Fruit fly (Drosophila melanogaster) whole organism, larva: Measurements from ENCODE around the gene Galphaf.

Source experiments
- noc ChIP-seq: fragments of 200-800 bp; sonication (Bioruptor generic); optimal IDR thresholded peaks from 3 replicates; lab custom pipeline; 2019; ENCODE audit warnings: missing biosample characterization, mild to moderate bottlenecking, missing genetic modification characterization, moderate library complexity

Galphaf gene

DNA sequence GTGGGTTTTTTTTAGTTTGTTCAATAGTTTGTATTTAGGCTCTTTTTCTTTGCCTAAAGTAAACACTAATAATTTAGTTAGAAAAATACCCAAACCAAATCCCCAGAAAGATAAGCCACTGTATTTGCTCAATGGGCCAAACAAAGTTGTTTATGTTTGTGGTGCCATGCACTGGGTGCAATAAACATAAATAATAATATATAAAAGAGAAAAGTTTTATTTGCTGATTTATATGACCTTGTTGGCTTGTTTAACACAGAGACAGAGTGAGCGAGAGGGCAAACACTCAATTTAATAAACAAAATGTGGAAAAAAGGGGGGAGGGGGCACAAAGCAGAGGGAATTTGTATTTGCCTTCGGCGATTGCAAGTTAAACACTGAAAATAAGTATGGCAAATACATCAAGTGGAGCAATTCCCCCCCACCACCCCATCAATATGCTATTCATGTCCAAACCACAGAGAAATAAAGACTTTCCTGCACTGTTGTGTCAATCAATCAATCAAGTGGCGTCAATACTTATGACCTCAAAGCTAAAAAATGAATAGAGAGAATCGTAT, 27.1 kb downstream of the Galphaf start:
- TF ChIP-seq noc (tag; lab: Kevin White, UChicago): no peak

DNA sequence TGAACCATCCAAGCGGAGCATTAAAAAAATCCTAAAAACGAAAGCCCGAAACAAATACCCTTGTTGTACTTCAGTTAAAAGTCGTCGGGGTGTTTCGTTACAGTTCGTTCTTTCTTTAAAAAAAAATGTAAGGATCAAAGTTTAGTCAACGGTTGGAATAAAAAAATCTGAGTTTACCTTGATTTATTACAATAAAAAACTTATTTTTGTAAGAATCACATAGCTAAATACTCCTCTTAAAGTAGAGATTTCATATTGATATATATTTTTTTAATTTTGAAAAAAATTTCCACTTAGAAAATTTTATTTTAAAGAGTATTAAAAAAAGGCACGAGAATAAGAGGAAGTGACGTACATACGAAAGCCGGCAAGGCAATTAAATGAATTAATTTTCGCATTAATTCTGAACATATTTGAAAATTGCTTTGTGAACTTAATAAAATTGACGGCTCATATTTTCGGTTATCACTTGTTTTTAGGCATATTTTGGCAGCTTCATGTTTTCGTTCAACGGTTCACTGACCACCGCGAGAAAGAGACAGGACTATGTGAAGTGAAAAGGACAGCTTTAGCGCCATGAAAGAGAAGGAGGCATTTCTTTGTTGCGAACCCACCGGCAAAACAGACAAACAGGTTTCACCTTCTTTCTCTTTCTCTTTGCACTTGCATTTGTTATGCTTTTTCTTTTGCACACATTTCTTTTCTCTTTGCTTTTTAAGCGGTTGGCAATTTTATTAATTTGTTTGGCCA, 28.9 kb downstream of the Galphaf start:
- TF ChIP-seq noc (tag; lab: Kevin White, UChicago): no peak

DNA sequence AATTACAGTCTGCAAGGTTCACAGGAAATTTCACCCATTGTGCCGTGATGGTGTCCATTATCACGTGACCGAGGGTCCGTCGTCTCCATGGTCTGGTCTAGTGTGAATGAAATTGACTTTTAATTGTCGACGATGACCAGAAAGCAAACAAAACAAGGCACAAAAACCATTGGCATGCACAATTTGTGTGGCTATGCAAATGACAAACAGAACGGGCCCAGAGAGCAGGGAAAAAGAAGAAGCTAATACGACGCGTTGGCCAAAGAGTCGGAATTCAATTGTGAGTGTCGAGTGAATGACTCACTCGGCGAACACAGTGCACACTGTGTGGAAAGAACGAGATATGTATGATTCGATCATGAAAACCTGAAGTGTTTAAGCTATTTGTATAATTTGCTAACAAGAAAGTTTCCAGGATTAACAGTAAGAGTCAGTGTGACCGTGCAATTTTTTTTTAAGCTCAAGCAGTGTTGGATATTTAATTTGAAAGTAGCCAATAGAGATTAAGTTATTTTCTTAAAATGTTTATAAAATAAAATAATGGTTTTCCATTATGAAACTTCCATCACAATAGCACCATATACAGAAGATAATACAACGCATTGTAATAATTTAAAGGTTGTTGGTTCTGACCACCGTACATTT, 32.0 kb downstream of the Galphaf start:
- peak; percentile 65 for TF ChIP-seq noc (tag; lab: Kevin White, UChicago)

DNA sequence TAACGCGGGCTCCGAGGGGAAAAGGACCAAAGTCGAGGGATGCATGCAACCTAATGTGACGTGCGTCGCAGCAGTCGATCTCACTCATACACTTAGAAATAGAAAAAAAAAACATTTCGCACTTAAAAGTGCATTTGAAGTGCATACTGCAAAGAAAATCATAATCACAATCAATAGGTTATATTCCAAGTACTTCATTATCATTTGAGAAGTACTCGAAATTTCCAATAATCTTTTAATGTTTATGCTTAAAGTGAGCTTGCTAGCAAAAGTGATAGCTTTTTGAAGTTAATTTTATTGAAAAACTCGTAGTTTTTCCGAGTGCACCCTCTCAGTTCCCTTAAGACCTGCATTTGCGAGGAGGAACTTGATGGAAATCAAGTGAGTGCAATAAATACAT, 33.2 kb downstream of the Galphaf start:
- TF ChIP-seq noc (tag; lab: Kevin White, UChicago): no peak

DNA sequence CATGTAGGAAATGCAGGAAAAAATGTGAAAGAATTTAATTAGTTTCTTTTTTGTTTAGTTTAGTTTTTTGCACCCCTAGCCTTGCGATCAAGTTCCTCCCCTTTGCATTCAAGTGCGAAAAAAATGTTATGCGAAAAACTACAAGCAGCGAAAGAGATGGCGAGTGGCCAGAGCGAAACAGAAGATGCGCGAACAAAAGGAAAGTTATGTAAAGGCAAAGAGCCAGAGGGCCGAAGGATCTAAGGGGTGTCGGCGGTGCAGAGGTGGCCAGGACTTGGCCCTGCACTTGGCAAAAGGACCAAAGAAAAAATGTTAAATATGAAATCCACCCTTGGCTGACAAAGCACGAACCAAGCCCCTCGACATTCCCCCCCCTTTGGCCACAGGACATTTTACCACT, 33.6 kb downstream of the Galphaf start:
- no peak for TF ChIP-seq noc (tag; lab: Kevin White, UChicago)

DNA sequence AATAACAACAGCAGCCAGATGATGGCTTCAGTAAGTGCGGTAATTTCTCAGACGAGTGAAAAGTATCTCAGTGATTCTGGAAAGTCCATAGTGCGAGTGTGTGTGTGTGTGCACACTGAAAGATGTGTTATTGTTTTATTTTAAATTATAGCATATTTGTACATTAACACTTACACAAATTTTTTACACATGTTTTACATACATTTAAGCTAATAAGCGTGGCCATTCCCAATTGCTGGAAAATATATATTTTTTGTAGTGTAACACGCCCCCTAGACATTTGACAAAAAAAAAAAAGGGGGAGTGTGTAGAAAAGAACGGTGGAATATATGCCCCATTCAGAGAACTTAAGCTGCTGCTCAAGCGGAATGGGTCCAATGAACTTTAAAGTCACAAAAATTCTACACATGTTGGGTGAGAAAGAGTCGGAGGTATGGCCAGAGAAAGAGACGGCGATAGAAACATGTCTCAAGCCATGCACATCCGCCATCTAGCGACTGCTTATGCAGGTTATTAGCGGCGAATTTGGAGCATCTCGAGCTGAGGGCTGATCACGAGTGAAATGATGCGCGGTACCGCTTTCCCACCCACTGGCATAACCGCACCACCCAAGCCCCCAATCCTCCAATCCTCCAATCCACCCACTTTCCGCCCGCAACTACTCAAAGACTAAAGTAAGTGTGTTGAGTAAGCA, 35.7 kb downstream of the Galphaf start:
- TF ChIP-seq noc (tag; lab: Kevin White, UChicago): no peak

dm6 chr3L:16629793-16630192, 37.9 kb downstream of the Galphaf start:
- TF ChIP-seq noc (tag; lab: Kevin White, UChicago): no peak

- no peak for TF ChIP-seq noc (tag; lab: Kevin White, UChicago)
These were observed 41.5 kb downstream of the Galphaf start for dm6 chr3L:16626199-16626598.

DNA sequence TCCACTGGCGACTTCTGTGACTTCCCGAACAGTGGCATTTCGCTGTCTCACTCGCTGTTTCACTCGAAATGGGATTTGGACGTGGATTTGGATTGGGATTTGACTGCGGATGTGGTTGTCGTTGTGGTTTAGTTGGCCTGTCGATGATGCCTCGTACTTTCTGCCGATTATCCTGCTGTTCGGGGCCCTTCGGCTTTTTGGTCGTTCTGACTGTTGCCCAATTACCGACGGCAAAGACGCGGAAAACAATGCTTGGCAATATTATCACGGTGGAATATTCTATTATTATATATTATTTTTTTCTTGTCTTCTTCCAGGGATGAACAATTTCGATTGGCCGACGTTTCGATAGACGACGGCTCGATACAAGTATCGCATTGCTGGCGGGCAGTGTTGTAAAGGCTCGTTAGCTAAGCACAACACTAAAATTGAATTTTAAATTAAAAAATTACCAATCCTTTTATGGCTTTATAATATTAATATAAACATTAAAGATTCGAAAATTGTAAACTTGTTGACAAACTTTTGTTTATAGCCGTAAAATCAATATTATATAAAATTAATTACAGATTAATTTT, 52.5 kb downstream of the Galphaf start, which contains the start of gene Mo25:
TSS of gene Mo25 (minus strand) at position 341 of the 578 bp plus-strand sequence.
- TF ChIP-seq noc (tag; lab: Kevin White, UChicago): no peak

DNA sequence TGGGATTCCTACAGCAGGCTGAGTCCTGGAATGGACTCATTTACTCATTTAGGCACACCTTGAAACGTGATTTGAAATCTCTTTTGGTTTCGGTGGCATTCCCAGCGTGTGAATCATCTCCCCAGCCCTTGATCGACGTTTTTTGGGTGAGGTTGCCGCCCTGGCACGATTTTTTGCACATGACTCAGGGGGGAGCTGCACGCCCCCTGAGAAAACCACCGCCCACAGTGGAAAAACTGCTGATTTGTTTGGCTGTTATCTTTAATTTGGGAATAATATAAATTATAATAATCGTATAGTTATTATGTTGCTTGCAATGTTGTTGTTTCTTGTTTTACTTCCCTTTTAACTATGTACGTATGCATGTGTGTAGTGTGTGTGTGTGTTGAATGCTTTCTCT, 54.8 kb downstream of the Galphaf start:
- TF ChIP-seq noc (tag; lab: Kevin White, UChicago): peak; percentile 58
